Worm (Caenorhabditis elegans) whole organism, mixed stage, embryonic: ENCODE results near the gene gfrp-1.

Experiments used
- ceh-83 ChIP-seq: fragments of 200-800 bp; sonication (Bioruptor generic); optimal IDR thresholded peaks from 2 replicates; lab custom pipeline; 2018; ENCODE audit warnings: mild to moderate bottlenecking, missing genetic modification characterization, missing compliant biosample characterization
- elt-3 ChIP-seq: fragments of 150-350 bp; optimal IDR thresholded peaks from 2 replicates; lab custom pipeline; 2014; ENCODE audit warnings: missing biosample characterization, missing genetic modification characterization
- nhr-237 ChIP-seq: fragments of 150-350 bp; optimal IDR thresholded peaks from 2 replicates; lab custom pipeline; 2014; ENCODE audit warnings: missing biosample characterization, missing genetic modification characterization
- nhr-76 ChIP-seq: sonication (generic microtip); optimal IDR thresholded peaks from 2 replicates; lab custom pipeline; 2017; ENCODE audit warnings: missing biosample characterization, missing genetic modification characterization
- snpc-4 ChIP-seq: fragments of 150-350 bp; optimal IDR thresholded peaks from 2 replicates; lab custom pipeline; 2014; ENCODE audit warnings: missing biosample characterization, missing genetic modification characterization
- tbx-8 ChIP-seq: fragments of 200-800 bp; sonication (Bioruptor generic); optimal IDR thresholded peaks from 2 replicates; lab custom pipeline; 2018; ENCODE audit warnings: mild to moderate bottlenecking, missing genetic modification characterization, moderate library complexity, missing compliant biosample characterization
- ztf-11 ChIP-seq: fragments of 150-350 bp; optimal IDR thresholded peaks from 2 replicates; lab custom pipeline; 2014; ENCODE audit warnings: missing biosample characterization, missing genetic modification characterization

DNA sequence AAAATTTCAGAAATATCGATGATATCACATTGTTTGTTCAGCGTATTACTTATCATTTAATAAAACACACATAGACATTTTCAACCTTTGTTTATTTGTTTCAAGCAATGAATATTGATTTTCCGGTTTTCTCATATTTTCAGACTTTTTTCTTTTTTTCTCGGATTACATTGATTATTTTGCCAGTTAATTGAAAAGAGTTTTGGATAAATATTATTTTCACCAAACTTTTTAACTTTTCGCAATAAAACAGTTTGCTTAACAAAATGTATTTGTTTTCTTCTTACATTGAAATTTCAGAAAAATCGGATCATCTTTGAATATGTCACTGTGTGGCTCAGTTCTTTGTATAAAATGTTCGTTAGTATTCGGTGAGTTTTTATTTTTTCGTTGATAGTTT lies 40.9 kb upstream of the gfrp-1 start, which contains the start of gene Y38C1AA.6:
- no peak for TF ChIP-seq nhr-237 (tag; lab: Kevin White, UChicago)
- no peak for TF ChIP-seq elt-3
- no peak for TF ChIP-seq ztf-11 (tag; lab: Kevin White, UChicago)
- TF ChIP-seq nhr-76 (tag; lab: Kevin White, UChicago) = no peak
- TF ChIP-seq snpc-4 (tag; lab: Kevin White, UChicago) = no peak
- no peak for TF ChIP-seq ceh-83 (GFP tag; lab: Kevin White, UChicago)
- no peak for TF ChIP-seq tbx-8 (GFP tag; lab: Kevin White, UChicago)
